Worm (Caenorhabditis elegans): ENCODE data around the gene xnd-1.

The xnd-1 gene

ce11 chrIII:5563680-5564079 is 40.6 kb upstream of the xnd-1 start (continued):
- TF ChIP-seq gei-8 (GFP tag; optimal IDR thresholded peaks at IDR 0.05) (no peak), unc-39 (tag; optimal IDR thresholded peaks at IDR 0.05) (no peak)

ce11 chrIII:5564325-5564724 is 39.9 kb upstream of the xnd-1 start:
- TF ChIP-seq unc-62 (GFP tag; optimal IDR thresholded peaks at IDR 0.05 in 1 of 2) = peak in 1 of 2 experiments; percentile 96
- no peak for TF ChIP-seq unc-62 (tag; optimal IDR thresholded peaks at IDR 0.05)
- no peak for TF ChIP-seq daf-19 (GFP tag; conservative IDR thresholded peaks at IDR 0.05)

ce11 chrIII:5564799-5565198 is 39.5 kb upstream of the xnd-1 start, which contains the start of gene mlc-3:
Gene mlc-3, plus strand, starts transcription at chrIII:5565025.
- TF ChIP-seq mdl-1 (tag; optimal IDR thresholded peaks at IDR 0.05) = no peak
- TF ChIP-seq nhr-28 (tag; optimal IDR thresholded peaks at IDR 0.05) = no peak
- peak; percentile 20 for TF ChIP-seq aha-1 (tag)
- TF ChIP-seq lin-39 (tag; optimal IDR thresholded peaks at IDR 0.05) = no peak
- no peak for TF ChIP-seq saeg-2 (GFP tag; IDR thresholded peaks at IDR 0.05)
- no peak for TF ChIP-seq ceh-20 (GFP tag; IDR thresholded peaks at IDR 0.05)
- 0 out of 2 replicates have a peak, but pooled peaks have one; percentile 15 for TF ChIP-seq ZK337.2 (GFP tag; IDR thresholded peaks at IDR 0.05)
- no peak for TF ChIP-seq ceh-62 (tag; optimal IDR thresholded peaks at IDR 0.05)
- no peak for TF ChIP-seq lin-13 (GFP tag; optimal IDR thresholded peaks at IDR 0.05)
- no peak for TF ChIP-seq php-3 (GFP tag; IDR thresholded peaks at IDR 0.05)
- no peak for TF ChIP-seq zip-11 (GFP tag; IDR thresholded peaks at IDR 0.05)
- peak; percentile 43; the same call in 1 of the 2 replicates for TF ChIP-seq set-16 (GFP tag; IDR thresholded peaks at IDR 0.05)
- peak; percentile 36 for TF ChIP-seq hlh-11 (tag; optimal IDR thresholded peaks at IDR 0.05)
- TF ChIP-seq mes-2 (tag; optimal IDR thresholded peaks at IDR 0.05; ENCODE audit: poor library complexity, severe bottlenecking) = no peak
- TF ChIP-seq lim-7 (GFP tag; IDR thresholded peaks at IDR 0.05) = 0 out of 2 replicates have a peak, but pooled peaks have one; percentile 16

- no peak for TF ChIP-seq duxl-1 (tag; optimal IDR thresholded peaks at IDR 0.05; ENCODE audit: poor library complexity)
- no peak for TF ChIP-seq nhr-237 (tag; optimal IDR thresholded peaks at IDR 0.05)
- TF ChIP-seq ctbp-1 (GFP tag; IDR thresholded peaks at IDR 0.05) = no peak
- TF ChIP-seq ceh-82 (tag; optimal IDR thresholded peaks at IDR 0.05) = no peak
- no peak for TF ChIP-seq ceh-32 (tag; optimal IDR thresholded peaks at IDR 0.05; ENCODE audit: poor library complexity)
- TF ChIP-seq ZK546.5 (tag; optimal IDR thresholded peaks at IDR 0.05) = no peak
- no peak for TF ChIP-seq tra-1 (GFP tag; IDR thresholded peaks at IDR 0.05)
- no peak for TF ChIP-seq Y48G9A.11 (GFP tag; IDR thresholded peaks at IDR 0.05)
- TF ChIP-seq F44E2.7 (GFP tag; IDR thresholded peaks at IDR 0.05) = no peak
- no peak for TF ChIP-seq sdz-12 (GFP tag; optimal IDR thresholded peaks at IDR 0.05)
- no peak for TF ChIP-seq egl-27 (tag; optimal IDR thresholded peaks at IDR 0.05)
- TF ChIP-seq tag-97 (GFP tag; IDR thresholded peaks at IDR 0.05) = no peak
- TF ChIP-seq skn-1 (tag; optimal IDR thresholded peaks at IDR 0.05) = no peak
- TF ChIP-seq lin-38 (GFP tag; IDR thresholded peaks at IDR 0.05) = no peak
- TF ChIP-seq aha-1 (tag) = no peak
- no peak for TF ChIP-seq mep-1 (tag; optimal IDR thresholded peaks at IDR 0.05)
- TF ChIP-seq nhr-11 (tag; optimal IDR thresholded peaks at IDR 0.05) = no peak
- TF ChIP-seq hmg-1.1 (GFP tag; IDR thresholded peaks at IDR 0.05) = no peak
- no peak for TF ChIP-seq vab-7 (GFP tag; IDR thresholded peaks at IDR 0.05)
These were observed 38.6 kb upstream of the xnd-1 start for ce11 chrIII:5565699-5566098.

All from whole organism, L4 larva.